Fruit fly (Drosophila melanogaster) whole organism, wandering third instar larva: ENCODE results near the gene CG6149.

Experiments used
- Abd-B ChIP-seq: fragments of >200 bp; optimal IDR thresholded peaks from 2 replicates; lab custom pipeline; 2017; ENCODE audit warnings: missing biosample characterization, missing genetic modification characterization
- CG32264 ChIP-seq: fragments of 200-800 bp; sonication (Bioruptor generic); optimal IDR thresholded peaks from 2 replicates; lab custom pipeline; 2016; ENCODE audit warnings: missing biosample characterization, missing genetic modification characterization
- CG9705 ChIP-seq: fragments of 200-800 bp; sonication (Bioruptor generic); optimal IDR thresholded peaks from 2 replicates; lab custom pipeline; 2018; ENCODE audit warnings: missing biosample characterization, mild to moderate bottlenecking, missing genetic modification characterization
- CrebA ChIP-seq: fragments of 200-800 bp; sonication (Bioruptor generic); optimal IDR thresholded peaks from 2 replicates; lab custom pipeline; 2016; ENCODE audit warnings: missing biosample characterization, mild to moderate bottlenecking, missing genetic modification characterization, borderline replicate concordance
- Dfd ChIP-seq: fragments of >200 bp; optimal IDR thresholded peaks from 2 replicates; lab custom pipeline; 2017; ENCODE audit warnings: missing biosample characterization, missing genetic modification characterization
- Dif ChIP-seq: fragments of 200-275, 200-300 bp; sonication (Bioruptor generic); optimal IDR thresholded peaks from 2 replicates; lab custom pipeline; 2018; ENCODE audit warnings: missing biosample characterization, missing genetic modification characterization; ENCODE audit not compliant: partially characterized antibody
- GATAd ChIP-seq: sonication (Bioruptor generic); optimal IDR thresholded peaks from 2 replicates; lab custom pipeline; 2016; ENCODE audit warnings: missing biosample characterization, missing genetic modification characterization
- HLH106 ChIP-seq: fragments of 200-800 bp; optimal IDR thresholded peaks from 3 replicates; lab custom pipeline; 2019; ENCODE audit warnings: missing biosample characterization, mild to moderate bottlenecking, missing genetic modification characterization, moderate library complexity
- Hnf4 ChIP-seq: fragments of 200-800 bp; sonication (Bioruptor generic); optimal IDR thresholded peaks from 2 replicates; lab custom pipeline; 2016; ENCODE audit warnings: missing biosample characterization, mild to moderate bottlenecking, missing genetic modification characterization
- Hr78 ChIP-seq: fragments of >200 bp; optimal IDR thresholded peaks from 2 replicates; lab custom pipeline; 2017; ENCODE audit warnings: missing biosample characterization, missing genetic modification characterization
- Hr83 ChIP-seq: fragments of 200-300 bp; sonication (Bioruptor generic); optimal IDR thresholded peaks from 2 replicates; lab custom pipeline; 2016; ENCODE audit warnings: missing biosample characterization, mild to moderate bottlenecking, missing genetic modification characterization, moderate library complexity; ENCODE audit not compliant: poor library complexity, severe bottlenecking
- Jra ChIP-seq: sonication (Bioruptor generic); optimal IDR thresholded peaks from 2 replicates; lab custom pipeline; 2016; ENCODE audit warnings: missing biosample characterization, missing genetic modification characterization
- Mio ChIP-seq: sonication (Bioruptor generic); optimal IDR thresholded peaks from 2 replicates; lab custom pipeline; 2016; ENCODE audit warnings: missing biosample characterization, missing genetic modification characterization
- Myc ChIP-seq: fragments of >200 bp; optimal IDR thresholded peaks from 2 replicates; lab custom pipeline; 2017
- N ChIP-seq: fragments of >200 bp; optimal IDR thresholded peaks from 2 replicates; lab custom pipeline; 2018; ENCODE audit warnings: missing biosample characterization, missing external identifiers, missing genetic modification characterization
- OdsH ChIP-seq: fragments of 200-800 bp; sonication (Bioruptor generic); optimal IDR thresholded peaks from 2 replicates; lab custom pipeline; 2016; ENCODE audit warnings: missing biosample characterization, mild to moderate bottlenecking, missing genetic modification characterization
- Rel ChIP-seq, 2 experiments: fragments of 200-800 bp; sonication (Bioruptor generic) in 1 of 2; optimal IDR thresholded peaks; 2 replicates in 1 of 2; 3 replicates in 1 of 2; lab custom pipeline; 2016 to 2019; ENCODE audit warnings: mild to moderate bottlenecking in 2 of 2, missing biosample characterization in 2 of 2, missing genetic modification characterization in 2 of 2, moderate library complexity in 1 of 2
- Sp1 ChIP-seq: fragments of 200-800 bp; sonication (Bioruptor generic); optimal IDR thresholded peaks from 3 replicates; lab custom pipeline; 2019; ENCODE audit warnings: missing biosample characterization, mild to moderate bottlenecking, missing genetic modification characterization, moderate library complexity
- Vsx2 ChIP-seq: fragments of 200-300, 225-300 bp; sonication (Bioruptor generic); optimal IDR thresholded peaks from 2 replicates; lab custom pipeline; 2018; ENCODE audit warnings: missing biosample characterization, missing genetic modification characterization; ENCODE audit not compliant: partially characterized antibody
- br ChIP-seq: fragments of 200-800 bp; sonication (Bioruptor generic); optimal IDR thresholded peaks from 2 replicates; lab custom pipeline; 2016; ENCODE audit warnings: missing biosample characterization, missing genetic modification characterization
- brk ChIP-seq: fragments of 200-800 bp; sonication (Bioruptor generic); optimal IDR thresholded peaks from 2 replicates; lab custom pipeline; 2016; ENCODE audit warnings: missing biosample characterization, mild to moderate bottlenecking, missing genetic modification characterization
- dl ChIP-seq, 2 experiments: fragments of 175-275, 200-275 bp in 1 of 2; fragments of 200-275 bp in 1 of 2; sonication (Bioruptor generic); optimal IDR thresholded peaks; lab custom pipeline; 2018; ENCODE audit warnings: mild to moderate bottlenecking in 2 of 2, missing biosample characterization in 2 of 2, missing genetic modification characterization in 2 of 2, moderate library complexity in 2 of 2; ENCODE audit not compliant: partially characterized antibody in 2 of 2, insufficient read depth in 1 of 2
- dmrt93B ChIP-seq: fragments of 200-800 bp; sonication (Bioruptor generic); optimal IDR thresholded peaks from 2 replicates; lab custom pipeline; 2018; ENCODE audit warnings: missing biosample characterization, mild to moderate bottlenecking, missing genetic modification characterization
- dsf ChIP-seq: sonication (Bioruptor generic); optimal IDR thresholded peaks from 2 replicates; lab custom pipeline; 2016; ENCODE audit warnings: missing biosample characterization, missing genetic modification characterization, borderline replicate concordance
- ey ChIP-seq: fragments of 200-800 bp; sonication (Bioruptor generic); optimal IDR thresholded peaks from 2 replicates; lab custom pipeline; 2016; ENCODE audit warnings: missing biosample characterization, missing genetic modification characterization
- foxo ChIP-seq, 2 experiments: fragments of 200-800 bp; sonication (Bioruptor generic); optimal IDR thresholded peaks; 2 replicates in 1 of 2; 3 replicates in 1 of 2; lab custom pipeline; 2016 to 2017; ENCODE audit warnings: missing biosample characterization in 2 of 2, missing genetic modification characterization in 2 of 2
- fru ChIP-seq: fragments of 200-800 bp; sonication (Bioruptor generic); optimal IDR thresholded peaks from 3 replicates; lab custom pipeline; 2016; ENCODE audit warnings: missing biosample characterization, mild to moderate bottlenecking, missing genetic modification characterization
- h ChIP-seq: fragments of 200-800 bp; sonication (Bioruptor generic); optimal IDR thresholded peaks from 3 replicates; lab custom pipeline; 2016; ENCODE audit warnings: missing biosample characterization, mild to moderate bottlenecking, missing genetic modification characterization
- jim ChIP-seq: fragments of 175-275, 200-325 bp; sonication (Bioruptor generic); optimal IDR thresholded peaks from 2 replicates; lab custom pipeline; 2016; ENCODE audit warnings: missing biosample characterization, mild to moderate bottlenecking, missing genetic modification characterization
- lola ChIP-seq: fragments of >200 bp; optimal IDR thresholded peaks from 2 replicates; lab custom pipeline; 2017; ENCODE audit warnings: missing biosample characterization, missing genetic modification characterization
- pan ChIP-seq: fragments of >200 bp; optimal IDR thresholded peaks from 2 replicates; lab custom pipeline; 2017
- psq ChIP-seq: fragments of 200-800 bp; sonication (Bioruptor generic); optimal IDR thresholded peaks from 3 replicates; lab custom pipeline; 2017; ENCODE audit warnings: missing biosample characterization, mild to moderate bottlenecking, missing genetic modification characterization, moderate library complexity
- rgr ChIP-seq: fragments of 200-800 bp; sonication (Bioruptor generic); optimal IDR thresholded peaks from 3 replicates; lab custom pipeline; 2016; ENCODE audit warnings: missing biosample characterization, mild to moderate bottlenecking, missing genetic modification characterization
- sage ChIP-seq: fragments of 200-800 bp; sonication (Bioruptor generic); optimal IDR thresholded peaks from 2 replicates; lab custom pipeline; 2016; ENCODE audit warnings: missing biosample characterization, mild to moderate bottlenecking, missing genetic modification characterization
- sv ChIP-seq: fragments of 200-800 bp; sonication (Bioruptor generic); optimal IDR thresholded peaks from 3 replicates; lab custom pipeline; 2016; ENCODE audit warnings: missing biosample characterization, missing genetic modification characterization
- tai ChIP-seq: sonication (Bioruptor generic); optimal IDR thresholded peaks from 2 replicates; lab custom pipeline; 2016; ENCODE audit warnings: missing biosample characterization, missing genetic modification characterization
- usp ChIP-seq: fragments of >200 bp; optimal IDR thresholded peaks from 2 replicates; lab custom pipeline; 2017; ENCODE audit warnings: missing biosample characterization, missing genetic modification characterization
- woc ChIP-seq: sonication (Bioruptor generic); optimal IDR thresholded peaks from 2 replicates; lab custom pipeline; 2016; ENCODE audit warnings: missing biosample characterization, mild to moderate bottlenecking, missing genetic modification characterization

CG6149 gene

DNA sequence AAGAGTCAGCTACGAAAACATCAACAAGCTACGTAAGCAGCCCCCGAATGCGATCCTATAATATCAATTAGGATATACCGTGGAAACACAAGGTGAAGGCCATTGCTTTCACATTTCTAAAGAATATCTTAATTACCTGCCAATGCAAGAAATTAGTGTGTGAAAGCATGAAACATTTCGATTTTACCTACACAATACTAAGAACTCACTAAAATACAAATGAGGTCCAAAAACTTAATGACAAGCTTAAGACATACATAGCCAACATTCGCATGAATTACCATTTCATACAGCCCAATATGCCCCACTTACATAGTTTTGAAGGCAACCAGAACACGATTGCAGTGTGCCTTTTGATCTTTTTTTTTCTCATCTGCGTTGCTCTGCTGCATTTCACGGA, 5.6 kb downstream of the CG6149 start:
- no peak for TF ChIP-seq psq (GFP tag; lab: Kevin White, UChicago)
- no peak for TF ChIP-seq Myc
- TF ChIP-seq sv (GFP tag; lab: Kevin White, UChicago): no peak
- no peak for TF ChIP-seq Hr78 (GFP tag; lab: Kevin White, UChicago)
- no peak for TF ChIP-seq OdsH (GFP tag; lab: Kevin White, UChicago)

DNA sequence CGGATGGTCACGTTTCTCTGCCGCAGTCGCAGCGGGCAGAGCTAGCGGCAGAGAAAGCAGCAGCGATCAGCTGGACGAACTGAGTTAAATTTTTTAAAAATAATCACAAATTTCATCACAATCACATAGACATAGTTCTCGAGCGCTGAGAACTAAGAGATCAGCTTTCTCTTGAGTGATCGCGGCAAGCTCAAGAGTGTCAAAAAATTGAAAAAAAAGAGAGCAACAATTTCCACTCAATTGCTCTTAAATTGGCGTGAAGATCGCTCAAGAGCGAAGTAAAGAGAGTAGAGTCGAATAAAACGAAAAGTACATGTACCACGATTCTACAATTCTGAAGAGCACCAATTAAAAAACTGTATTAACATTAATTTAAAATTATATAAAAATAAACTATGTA, 6.9 kb downstream of the CG6149 start:
- TF ChIP-seq jim (GFP tag; lab: Kevin White, UChicago) (no peak), usp (no peak), ey (GFP tag; lab: Kevin White, UChicago) (no peak), Dif (peak; percentile 17), CrebA (peak; percentile 42), tai (GFP tag; lab: Kevin White, UChicago) (no peak), Abd-B (no peak), dl (GFP tag; optimal IDR thresholded peaks at IDR 0.05; lab: Kevin White, UChicago; ENCODE audit: insufficient read depth in 1 of 2, partially characterized antibody in 2 of 2) (peak in 1 of 2 experiments; percentile 8), Sp1 (GFP tag; lab: Kevin White, UChicago) (no peak), CG9705 (no peak)

DNA sequence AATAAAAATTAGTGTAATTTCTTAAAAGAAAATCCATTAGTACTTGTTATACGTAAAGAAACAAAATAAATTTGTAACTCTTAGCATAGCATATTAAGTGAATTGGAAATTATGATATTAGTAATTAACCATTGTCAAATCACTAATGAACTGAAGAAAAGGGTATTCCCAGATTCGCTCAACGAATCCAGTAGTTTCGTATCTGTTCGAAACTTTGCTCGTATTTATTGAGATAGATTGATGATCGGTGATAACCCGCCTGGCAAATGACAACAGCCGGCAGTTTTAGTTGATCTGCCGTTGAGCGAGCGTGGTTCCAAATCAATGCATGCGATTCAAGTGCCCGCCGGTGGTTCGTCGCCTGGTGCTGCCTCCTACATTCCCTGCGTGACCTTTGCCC, 10.4 kb downstream of the CG6149 start, which contains the start of gene CG7560:
CG7560 (plus strand) TSS at position 301 of the 400 bp plus-strand sequence.
- TF ChIP-seq Jra (GFP tag; lab: Kevin White, UChicago) (no peak), foxo (GFP tag; optimal IDR thresholded peaks at IDR 0.05; lab: Kevin White, UChicago) (no peak), Mio (GFP tag; lab: Kevin White, UChicago) (no peak), sage (GFP tag; lab: Kevin White, UChicago) (no peak), Abd-B (no peak), usp (no peak), CrebA (no peak), ey (GFP tag; lab: Kevin White, UChicago) (no peak), N (GFP tag; lab: Kevin White, UChicago) (no peak), jim (GFP tag; lab: Kevin White, UChicago) (no peak), dsf (GFP tag; lab: Kevin White, UChicago) (no peak), Hr78 (GFP tag; lab: Kevin White, UChicago) (no peak), rgr (GFP tag; lab: Kevin White, UChicago) (no peak), brk (GFP tag; lab: Kevin White, UChicago) (no peak), h (no peak), dmrt93B (GFP tag; lab: Kevin White, UChicago) (no peak), br (GFP tag; lab: Kevin White, UChicago) (no peak), Sp1 (GFP tag; lab: Kevin White, UChicago) (no peak), Rel (GFP tag; optimal IDR thresholded peaks at IDR 0.05; lab: Kevin White, UChicago) (no peak), Rel (tag; optimal IDR thresholded peaks at IDR 0.05; lab: Kevin White, UChicago) (no peak)

- TF ChIP-seq rgr (GFP tag; lab: Kevin White, UChicago): peak; percentile 6
- TF ChIP-seq Dfd (GFP tag; lab: Kevin White, UChicago): no peak
- TF ChIP-seq Vsx2 (GFP tag; lab: Kevin White, UChicago): no peak
- no peak for TF ChIP-seq CG9705
- no peak for TF ChIP-seq Mio (GFP tag; lab: Kevin White, UChicago)
- no peak for TF ChIP-seq pan (lab: Kevin White, UChicago)
- no peak for TF ChIP-seq CrebA
- TF ChIP-seq sv (GFP tag; lab: Kevin White, UChicago): peak; percentile 29
- TF ChIP-seq h: peak; percentile 47
- TF ChIP-seq OdsH (GFP tag; lab: Kevin White, UChicago): peak; percentile 15
- peak; percentile 51 for TF ChIP-seq woc
- no peak for TF ChIP-seq Abd-B
- peak; percentile 58 for TF ChIP-seq Sp1 (GFP tag; lab: Kevin White, UChicago)
- TF ChIP-seq tai (GFP tag; lab: Kevin White, UChicago): no peak
- TF ChIP-seq N (GFP tag; lab: Kevin White, UChicago): no peak
- TF ChIP-seq Hnf4 (GFP tag; lab: Kevin White, UChicago): peak; percentile 7
- no peak for TF ChIP-seq Hr78 (GFP tag; lab: Kevin White, UChicago)
- peak; percentile 24 for TF ChIP-seq ey (GFP tag; lab: Kevin White, UChicago)
- no peak for TF ChIP-seq dsf (GFP tag; lab: Kevin White, UChicago)
- TF ChIP-seq dmrt93B (GFP tag; lab: Kevin White, UChicago): peak; percentile 9
- TF ChIP-seq psq (GFP tag; lab: Kevin White, UChicago): peak; percentile 30
- peak; percentile 61 for TF ChIP-seq fru (GFP tag; lab: Kevin White, UChicago)
- TF ChIP-seq br (GFP tag; lab: Kevin White, UChicago): peak; percentile 52
- TF ChIP-seq CG32264: no peak
- no peak for TF ChIP-seq Dif
- TF ChIP-seq Jra (GFP tag; lab: Kevin White, UChicago): peak; percentile 20
- TF ChIP-seq Hr83: no peak
- TF ChIP-seq GATAd (GFP tag; lab: Kevin White, UChicago): no peak
- no peak for TF ChIP-seq Rel (GFP tag; optimal IDR thresholded peaks at IDR 0.05; lab: Kevin White, UChicago)
- no peak for TF ChIP-seq Rel (tag; optimal IDR thresholded peaks at IDR 0.05; lab: Kevin White, UChicago)
- TF ChIP-seq usp: no peak
- TF ChIP-seq sage (GFP tag; lab: Kevin White, UChicago): no peak
- no peak for TF ChIP-seq Myc
- TF ChIP-seq jim (GFP tag; lab: Kevin White, UChicago): no peak
- TF ChIP-seq lola (GFP tag; lab: Kevin White, UChicago): no peak
- TF ChIP-seq HLH106 (tag; lab: Kevin White, UChicago): peak; percentile 39
- TF ChIP-seq brk (GFP tag; lab: Kevin White, UChicago): no peak
- peak in 1 of 2 experiments; percentile 55 for TF ChIP-seq foxo (GFP tag; optimal IDR thresholded peaks at IDR 0.05; lab: Kevin White, UChicago)
- no peak for TF ChIP-seq dl (GFP tag; optimal IDR thresholded peaks at IDR 0.05; lab: Kevin White, UChicago; ENCODE audit: insufficient read depth in 1 of 2, partially characterized antibody in 2 of 2)
These were observed 12.9 kb downstream of the CG6149 start for dm6 chr3L:11422338-11422802.
